Worm (Caenorhabditis elegans) whole organism, late embryonic: ENCODE measurements around the gene gem-4.

Source experiments
- ceh-9 ChIP-seq: sonication (generic microtip); optimal IDR thresholded peaks from 2 replicates; lab custom pipeline; 2016; ENCODE audit warnings: mild to moderate bottlenecking, missing genetic modification characterization, inconsistent platforms, missing compliant biosample characterization
- che-1 ChIP-seq: sonication (generic microtip); optimal IDR thresholded peaks from 2 replicates; lab custom pipeline; 2016; ENCODE audit warnings: mild to moderate bottlenecking, missing genetic modification characterization, missing compliant biosample characterization
- dmd-4 ChIP-seq: sonication (generic microtip); optimal IDR thresholded peaks from 2 replicates; lab custom pipeline; 2016; ENCODE audit warnings: borderline replicate concordance, missing genetic modification characterization, missing compliant biosample characterization
- tbx-2 ChIP-seq: sonication (generic microtip); optimal IDR thresholded peaks from 2 replicates; lab custom pipeline; 2016; ENCODE audit warnings: missing genetic modification characterization, missing compliant biosample characterization

DNA sequence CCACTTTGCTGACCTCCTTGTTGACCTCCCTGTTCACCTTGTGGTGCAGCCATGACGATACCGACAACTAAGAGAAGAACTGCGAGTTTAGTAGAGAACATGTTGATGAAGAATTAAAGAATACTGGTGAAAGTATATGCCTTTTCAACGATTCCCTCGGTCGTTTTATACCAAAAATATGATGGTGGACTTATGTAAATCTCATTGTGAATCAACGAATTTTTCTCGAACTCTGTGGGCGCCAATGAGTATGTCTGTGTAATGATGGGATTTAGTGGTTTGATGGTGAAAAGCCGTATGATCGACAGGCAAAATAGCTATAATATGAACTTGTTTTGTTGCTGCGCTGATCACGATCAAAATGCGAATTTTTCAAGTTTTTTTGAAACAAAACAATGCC lies 8.2 kb upstream of the gem-4 start, which contains the start of gene K01A6.8:
- TF ChIP-seq tbx-2: no peak
- no peak for TF ChIP-seq che-1 (tag; lab: Kevin White, UChicago)
- no peak for TF ChIP-seq dmd-4 (tag; lab: Kevin White, UChicago)
- TF ChIP-seq ceh-9: no peak
